Fruit fly (Drosophila melanogaster) whole organism, embryonic: ENCODE measurements around the gene CG33947.

Experiments
- Antp ChIP-seq: fragments of 200-800 bp; sonication (Bioruptor generic); optimal IDR thresholded peaks from 3 replicates; lab custom pipeline; 2016; ENCODE audit warnings: missing biosample characterization, missing genetic modification characterization
- CG1024 ChIP-seq: fragments of 200-800 bp; sonication (Bioruptor generic); IDR thresholded peaks from 2 replicates; pipeline ENCODE4 v1.3.6; 2022; ENCODE audit warnings: missing biosample characterization, missing genetic modification characterization
- CG10274 ChIP-seq: fragments of 200-800 bp; sonication (Bioruptor generic); optimal IDR thresholded peaks from 3 replicates; lab custom pipeline; 2017; ENCODE audit warnings: missing biosample characterization, mild to moderate bottlenecking, missing genetic modification characterization
- CG10366 ChIP-seq: fragments of 200-800 bp; sonication (Bioruptor generic); IDR thresholded peaks from 2 replicates; pipeline ENCODE4 v1.3.6; 2022; ENCODE audit warnings: missing biosample characterization, missing genetic modification characterization
- CG10979 ChIP-seq: fragments of 200-800 bp; sonication (Bioruptor generic); optimal IDR thresholded peaks from 2 replicates; lab custom pipeline; 2018; ENCODE audit warnings: missing biosample characterization, mild to moderate bottlenecking, missing genetic modification characterization, moderate library complexity
- CG12071 ChIP-seq: fragments of 200-800 bp; sonication (Bioruptor generic); optimal IDR thresholded peaks from 3 replicates; lab custom pipeline; 2018; ENCODE audit warnings: missing biosample characterization, mild to moderate bottlenecking, missing genetic modification characterization
- CG12942 ChIP-seq: fragments of 200-800 bp; sonication (Bioruptor generic); optimal IDR thresholded peaks from 3 replicates; lab custom pipeline; 2016; ENCODE audit warnings: missing biosample characterization, missing genetic modification characterization
- CG13123 ChIP-seq: fragments of 200-800 bp; sonication (Bioruptor generic); optimal IDR thresholded peaks from 2 replicates; lab custom pipeline; 2016; ENCODE audit warnings: missing biosample characterization, missing genetic modification characterization
- CG1602 ChIP-seq: fragments of 200-800 bp; sonication (Bioruptor generic); optimal IDR thresholded peaks from 3 replicates; lab custom pipeline; 2016; ENCODE audit warnings: missing biosample characterization, missing genetic modification characterization
- CG1603 ChIP-seq: fragments of 200-800 bp; sonication (Bioruptor generic); optimal IDR thresholded peaks from 2 replicates; lab custom pipeline; 2019; ENCODE audit warnings: missing biosample characterization, mild to moderate bottlenecking, missing genetic modification characterization, moderate library complexity
- CG16815 ChIP-seq: fragments of 200-800 bp; sonication (Bioruptor generic); optimal IDR thresholded peaks from 3 replicates; lab custom pipeline; 2017; ENCODE audit warnings: missing biosample characterization, mild to moderate bottlenecking, missing genetic modification characterization
- CG17829 ChIP-seq: fragments of 200-800 bp; optimal IDR thresholded peaks from 2 replicates; lab custom pipeline; 2019; ENCODE audit warnings: missing biosample characterization, mild to moderate bottlenecking, missing genetic modification characterization, moderate library complexity
- CG2678 ChIP-seq: fragments of 200-800 bp; sonication (Bioruptor generic); optimal IDR thresholded peaks from 3 replicates; lab custom pipeline; 2019; ENCODE audit warnings: missing biosample characterization, mild to moderate bottlenecking, missing genetic modification characterization, moderate library complexity
- CG3995 ChIP-seq: fragments of 200-800 bp; sonication (Bioruptor generic); optimal IDR thresholded peaks from 3 replicates; lab custom pipeline; 2016; ENCODE audit warnings: missing biosample characterization, missing genetic modification characterization
- CG5180 ChIP-seq: fragments of 200-800 bp; sonication (Bioruptor generic); optimal IDR thresholded peaks from 3 replicates; lab custom pipeline; 2017; ENCODE audit warnings: missing biosample characterization, missing genetic modification characterization, mild to moderate bottlenecking, moderate library complexity, missing genetic modification reagents
- CG5953 ChIP-seq: fragments of 200-800 bp; sonication (Bioruptor generic); IDR thresholded peaks from 2 replicates; pipeline ENCODE4 v1.3.6; 2022; ENCODE audit warnings: missing biosample characterization, missing genetic modification characterization
- CG6175 ChIP-seq: fragments of 200-800 bp; sonication (Bioruptor generic); IDR thresholded peaks from 3 replicates; pipeline ENCODE4 v1.3.6; 2022; ENCODE audit warnings: missing biosample characterization, missing genetic modification characterization
- CG6654 ChIP-seq: fragments of 200-800 bp; sonication (Bioruptor generic); optimal IDR thresholded peaks from 2 replicates; lab custom pipeline; 2017; ENCODE audit warnings: missing biosample characterization, mild to moderate bottlenecking, missing genetic modification characterization
- CG7556 ChIP-seq: fragments of 200-800 bp; sonication (Bioruptor generic); optimal IDR thresholded peaks from 2 replicates; lab custom pipeline; 2017; ENCODE audit warnings: missing biosample characterization, mild to moderate bottlenecking, missing genetic modification characterization
- CG8089 ChIP-seq: fragments of 200-800 bp; sonication (Bioruptor generic); optimal IDR thresholded peaks from 3 replicates; lab custom pipeline; 2016; ENCODE audit warnings: missing biosample characterization, missing genetic modification characterization
- CG8281 ChIP-seq: fragments of 200-800 bp; sonication (Bioruptor generic); optimal IDR thresholded peaks from 2 replicates; lab custom pipeline; 2018; ENCODE audit warnings: missing biosample characterization, mild to moderate bottlenecking, missing genetic modification characterization, moderate library complexity
- CG8388 ChIP-seq: fragments of 200-800 bp; sonication (Bioruptor generic); optimal IDR thresholded peaks from 2 replicates; lab custom pipeline; 2019; ENCODE audit warnings: missing biosample characterization, mild to moderate bottlenecking, missing genetic modification characterization, moderate library complexity
- CG9437 ChIP-seq: fragments of 200-800 bp; sonication (Bioruptor generic); optimal IDR thresholded peaks from 2 replicates; lab custom pipeline; 2018; ENCODE audit warnings: missing biosample characterization, mild to moderate bottlenecking, missing genetic modification characterization
- D ChIP-seq, 2 experiments: fragments of 200-800 bp in 1 of 2; fragments of >200 bp in 1 of 2; sonication (Bioruptor generic) in 1 of 2; optimal IDR thresholded peaks; 2 replicates in 1 of 2; 3 replicates in 1 of 2; lab custom pipeline; 2017; ENCODE audit warnings: mild to moderate bottlenecking in 1 of 2, missing biosample characterization in 1 of 2, missing genetic modification characterization in 1 of 2, missing genetic modification reagents in 1 of 2
- Dll ChIP-seq: fragments of 200-800 bp; sonication (Bioruptor generic); IDR thresholded peaks from 4 replicates; pipeline ENCODE4 v1.3.6; 2022; ENCODE audit warnings: missing biosample characterization, missing genetic modification characterization; ENCODE audit not compliant: partially characterized antibody
- Doc3 ChIP-seq: fragments of 200-800 bp; sonication (Bioruptor generic); IDR thresholded peaks from 3 replicates; pipeline ENCODE4 v1.3.6; 2022; ENCODE audit warnings: missing biosample characterization, missing genetic modification characterization; ENCODE audit not compliant: partially characterized antibody
- ERR ChIP-seq: fragments of 200-800 bp; sonication (Bioruptor generic); optimal IDR thresholded peaks from 2 replicates; lab custom pipeline; 2016; ENCODE audit warnings: missing biosample characterization, missing genetic modification characterization
- HLH54F ChIP-seq: fragments of 200-800 bp; sonication (Bioruptor generic); optimal IDR thresholded peaks from 3 replicates; lab custom pipeline; 2016; ENCODE audit warnings: missing biosample characterization, missing genetic modification characterization
- Hand ChIP-seq: fragments of 200-800 bp; sonication (Bioruptor generic); optimal IDR thresholded peaks from 2 replicates; lab custom pipeline; 2017; ENCODE audit warnings: mild to moderate bottlenecking, missing biosample characterization, missing genetic modification reagents, missing genetic modification characterization
- Oaz ChIP-seq: fragments of 200-800 bp; sonication (Bioruptor generic); IDR thresholded peaks from 2 replicates; pipeline ENCODE4 v1.3.6; 2022; ENCODE audit warnings: missing biosample characterization, missing genetic modification characterization
- Taf1 ChIP-seq: fragments of 200-800 bp; sonication (Bioruptor generic); IDR thresholded peaks from 2 replicates; pipeline ENCODE4 v1.3.6; 2022; ENCODE audit warnings: missing biosample characterization, missing genetic modification characterization
- ap ChIP-seq: fragments of 200-800 bp; sonication (Bioruptor generic); IDR thresholded peaks from 2 replicates; pipeline ENCODE4 v1.3.6; 2022; ENCODE audit warnings: missing biosample characterization, missing genetic modification characterization
- eve ChIP-seq, 2 experiments: fragments of >200 bp; optimal IDR thresholded peaks; 2 replicates each; lab custom pipeline; 2017; ENCODE audit warnings: missing biosample characterization in 2 of 2, missing genetic modification characterization in 2 of 2
- fd102C ChIP-seq: fragments of 200-800 bp; sonication (Bioruptor generic); optimal IDR thresholded peaks from 2 replicates; lab custom pipeline; 2018; ENCODE audit warnings: missing biosample characterization, mild to moderate bottlenecking, missing genetic modification characterization, moderate library complexity
- gce ChIP-seq: fragments of 200-800 bp; sonication (Bioruptor generic); IDR thresholded peaks from 3 replicates; pipeline ENCODE4 v1.3.6; 2022; ENCODE audit warnings: missing biosample characterization, missing genetic modification characterization
- gfzf ChIP-seq: fragments of 200-800 bp; sonication (Bioruptor generic); optimal IDR thresholded peaks from 2 replicates; lab custom pipeline; 2016; ENCODE audit warnings: missing biosample characterization, mild to moderate bottlenecking, missing genetic modification characterization, moderate library complexity
- gsb ChIP-seq: fragments of 200-800 bp; sonication (Bioruptor generic); IDR thresholded peaks from 2 replicates; pipeline ENCODE4 v1.3.6; 2022; ENCODE audit warnings: missing biosample characterization, missing genetic modification characterization
- gsb-n ChIP-seq: fragments of 200-800 bp; sonication (Bioruptor generic); optimal IDR thresholded peaks from 3 replicates; lab custom pipeline; 2018; ENCODE audit warnings: missing biosample characterization, mild to moderate bottlenecking, missing genetic modification characterization
- kah ChIP-seq: fragments of 200-800 bp; sonication (Bioruptor generic); optimal IDR thresholded peaks from 2 replicates; lab custom pipeline; 2018; ENCODE audit warnings: missing biosample characterization, mild to moderate bottlenecking, missing genetic modification characterization
- lmd ChIP-seq: fragments of 200-800 bp; sonication (Bioruptor generic); IDR thresholded peaks from 2 replicates; pipeline ENCODE4 v1.3.6; 2022; ENCODE audit warnings: missing biosample characterization, missing genetic modification characterization
- phol ChIP-seq: fragments of 200-800 bp; sonication (Bioruptor generic); optimal IDR thresholded peaks from 3 replicates; lab custom pipeline; 2018; ENCODE audit warnings: missing biosample characterization, mild to moderate bottlenecking, missing genetic modification characterization, moderate library complexity
- pum ChIP-seq: fragments of 200-800 bp; sonication (Bioruptor generic); optimal IDR thresholded peaks from 2 replicates; lab custom pipeline; 2016; ENCODE audit warnings: missing biosample characterization, missing genetic modification characterization
- so ChIP-seq: fragments of 200-800 bp; sonication (Bioruptor generic); IDR thresholded peaks from 3 replicates; pipeline ENCODE4 v1.3.6; 2022; ENCODE audit warnings: missing biosample characterization, missing genetic modification characterization
- tgo ChIP-seq: fragments of 200-800 bp; sonication (Bioruptor generic); IDR thresholded peaks from 3 replicates; pipeline ENCODE4 v1.3.6; 2022; ENCODE audit warnings: missing biosample characterization, missing genetic modification characterization
- tll ChIP-seq, 2 experiments: fragments of 200-800 bp in 1 of 2; fragments of >200 bp in 1 of 2; sonication (Bioruptor generic) in 1 of 2; optimal IDR thresholded peaks; 2 replicates each; lab custom pipeline; 2017 to 2019; ENCODE audit warnings: missing biosample characterization in 2 of 2, missing genetic modification characterization in 2 of 2, mild to moderate bottlenecking in 1 of 2, moderate library complexity in 1 of 2
- tna ChIP-seq: fragments of 200-800 bp; sonication (Bioruptor generic); IDR thresholded peaks from 2 replicates; pipeline ENCODE4 v1.3.6; 2022; ENCODE audit warnings: missing biosample characterization, missing genetic modification characterization; ENCODE audit not compliant: partially characterized antibody
- unc-4 ChIP-seq: fragments of 200-800 bp; sonication (Bioruptor generic); IDR thresholded peaks from 2 replicates; pipeline ENCODE4 v1.3.6; 2022; ENCODE audit warnings: missing biosample characterization, missing genetic modification characterization; ENCODE audit not compliant: partially characterized antibody
- wek ChIP-seq: fragments of 200-800 bp; sonication (Bioruptor generic); optimal IDR thresholded peaks from 3 replicates; lab custom pipeline; 2018; ENCODE audit warnings: missing biosample characterization, mild to moderate bottlenecking, missing genetic modification characterization, moderate library complexity

Gene CG33947

DNA sequence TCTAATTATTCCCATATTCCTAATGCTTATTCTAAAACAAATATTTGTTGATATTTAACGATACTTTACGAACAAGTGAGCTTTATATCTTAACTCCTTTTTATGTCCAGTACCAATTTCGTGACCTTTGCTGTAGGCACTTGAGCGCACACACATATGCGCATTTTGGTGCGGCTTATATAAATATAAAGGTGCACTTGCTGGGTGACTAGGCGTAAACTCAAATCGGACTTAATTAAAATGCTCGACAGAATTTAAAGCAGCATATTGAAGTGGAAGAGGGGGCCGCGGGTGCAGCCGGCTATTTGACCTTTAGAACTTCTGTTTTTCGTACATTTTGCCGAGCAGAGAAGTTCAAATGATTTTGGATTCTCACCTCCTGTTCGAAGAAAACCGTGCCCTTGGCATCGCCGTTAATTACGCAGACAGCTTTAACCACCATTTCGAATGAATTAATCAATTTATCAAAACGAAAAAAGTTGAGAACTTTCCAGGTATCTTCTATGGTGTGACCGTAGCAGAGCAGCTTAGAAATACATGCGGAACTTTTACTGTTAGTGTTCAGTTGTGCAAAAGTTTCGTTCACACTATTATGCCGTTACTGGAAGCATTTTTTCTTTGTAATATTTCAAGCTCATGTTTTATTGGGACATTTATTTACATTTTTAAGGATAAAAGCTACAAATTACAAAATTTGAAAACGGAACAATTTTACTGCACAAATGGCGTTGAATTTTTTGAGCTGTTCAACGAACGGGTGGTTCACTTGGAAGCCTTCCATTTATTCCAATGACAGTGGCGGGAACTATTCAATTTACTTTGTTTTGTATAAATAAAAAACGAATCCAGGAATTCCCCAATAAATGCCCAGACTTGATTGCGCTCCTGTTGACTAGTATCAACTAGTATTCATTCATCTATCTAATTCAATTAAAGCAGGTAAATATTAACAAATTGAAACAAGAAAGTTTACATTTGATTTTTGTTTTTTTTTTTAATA lies 17.2 kb downstream of the CG33947 start, which contains the start of gene Sod1 (continued):
- TF ChIP-seq pum: no peak
- peak; percentile 71 for TF ChIP-seq ERR
- TF ChIP-seq CG13123: no peak
- no peak for TF ChIP-seq CG6654 (GFP tag; lab: Kevin White, UChicago)
- no peak for TF ChIP-seq CG10274 (GFP tag; lab: Kevin White, UChicago)
- peak; percentile 27 for TF ChIP-seq CG1603 (tag; lab: Kevin White, UChicago)
- no peak for TF ChIP-seq CG10979
- no peak for TF ChIP-seq CG17829 (tag; lab: Kevin White, UChicago)
- TF ChIP-seq gsb-n (tag; lab: Kevin White, UChicago): no peak
- no peak for TF ChIP-seq CG7556 (GFP tag; lab: Kevin White, UChicago)
- TF ChIP-seq CG1602: no peak
- no peak for TF ChIP-seq tll (GFP tag; optimal IDR thresholded peaks at IDR 0.05; lab: Kevin White, UChicago)
- TF ChIP-seq CG8089 (GFP tag; lab: Kevin White, UChicago): no peak
- TF ChIP-seq gfzf (GFP tag; lab: Kevin White, UChicago): peak; percentile 92
- TF ChIP-seq CG3995: peak; percentile 89
- no peak for TF ChIP-seq kah (GFP tag; lab: Kevin White, UChicago)
- TF ChIP-seq ap (GFP tag; lab: Robert Waterston, UW): no peak
- TF ChIP-seq D (optimal IDR thresholded peaks at IDR 0.05; lab: Kevin White, UChicago): no peak
- no peak for TF ChIP-seq D (GFP tag; optimal IDR thresholded peaks at IDR 0.05; lab: Kevin White, UChicago)
- no peak for TF ChIP-seq CG16815 (GFP tag; lab: Kevin White, UChicago)
- no peak for TF ChIP-seq CG6175 (GFP tag; lab: Robert Waterston, UW)
- TF ChIP-seq CG12071 (GFP tag; lab: Kevin White, UChicago): no peak
- TF ChIP-seq CG10366 (GFP tag; lab: Robert Waterston, UW): no peak
- TF ChIP-seq tgo (GFP tag; lab: Robert Waterston, UW): no peak
- TF ChIP-seq CG5953 (GFP tag; lab: Robert Waterston, UW): no peak
- no peak for TF ChIP-seq lmd
- no peak for TF ChIP-seq unc-4 (GFP tag; lab: Robert Waterston, UW)
- no peak for TF ChIP-seq CG2678 (tag; lab: Kevin White, UChicago)
- no peak for TF ChIP-seq so
- no peak for TF ChIP-seq Doc3
- no peak for TF ChIP-seq CG1024
- no peak for TF ChIP-seq wek (GFP tag; lab: Kevin White, UChicago)
- TF ChIP-seq CG9437 (GFP tag; lab: Kevin White, UChicago): no peak
- TF ChIP-seq Taf1: no peak
- TF ChIP-seq Hand (GFP tag; lab: Kevin White, UChicago): no peak
- TF ChIP-seq Dll (GFP tag; lab: Robert Waterston, UW): no peak
- TF ChIP-seq phol: peak; percentile 8
- TF ChIP-seq CG8281 (tag; lab: Kevin White, UChicago): no peak
- no peak for TF ChIP-seq CG5180
- no peak for TF ChIP-seq CG8388 (GFP tag; lab: Kevin White, UChicago)
- TF ChIP-seq HLH54F (GFP tag; lab: Kevin White, UChicago): no peak
- no peak for TF ChIP-seq gsb (GFP tag; lab: Robert Waterston, UW)
- TF ChIP-seq Oaz (GFP tag; lab: Robert Waterston, UW): no peak
- TF ChIP-seq gce (GFP tag; lab: Robert Waterston, UW): no peak
- TF ChIP-seq fd102C (GFP tag; lab: Kevin White, UChicago): no peak
- TF ChIP-seq CG12942 (GFP tag; lab: Kevin White, UChicago): no peak
- no peak for TF ChIP-seq tna (GFP tag; lab: Robert Waterston, UW)
- TF ChIP-seq Antp: no peak
- no peak for TF ChIP-seq eve (GFP tag; optimal IDR thresholded peaks at IDR 0.05; lab: Kevin White, UChicago)
